Fruit fly (Drosophila melanogaster) whole organism, embryonic: Measurements from ENCODE around the gene Crg-1.
A peak's percentile ranks its signal among the peaks of the same experiment; 100 is the strongest.

Experiments
- Abd-B ChIP-seq: fragments of 200-800 bp; sonication (Bioruptor generic); optimal IDR thresholded peaks from 2 replicates; lab custom pipeline; 2018; ENCODE audit warnings: missing biosample characterization, mild to moderate bottlenecking, missing genetic modification characterization, moderate library complexity
- Antp ChIP-seq: fragments of 200-800 bp; sonication (Bioruptor generic); optimal IDR thresholded peaks from 3 replicates; lab custom pipeline; 2016; ENCODE audit warnings: missing biosample characterization, missing genetic modification characterization
- Asciz ChIP-seq: fragments of 200-800 bp; sonication (Bioruptor generic); optimal IDR thresholded peaks from 2 replicates; lab custom pipeline; 2017; ENCODE audit warnings: missing biosample characterization, mild to moderate bottlenecking, missing genetic modification characterization, missing genetic modification reagents
- Bgb ChIP-seq: fragments of 200-800 bp; sonication (Bioruptor generic); IDR thresholded peaks from 2 replicates; pipeline ENCODE4 v1.3.6; 2022; ENCODE audit warnings: missing biosample characterization, missing genetic modification characterization; ENCODE audit not compliant: partially characterized antibody
- BtbVII ChIP-seq: fragments of 200-800 bp; sonication (Bioruptor generic); optimal IDR thresholded peaks from 3 replicates; lab custom pipeline; 2017; ENCODE audit warnings: missing biosample characterization, mild to moderate bottlenecking, missing genetic modification characterization
- CG10979 ChIP-seq: fragments of 200-800 bp; sonication (Bioruptor generic); optimal IDR thresholded peaks from 2 replicates; lab custom pipeline; 2018; ENCODE audit warnings: missing biosample characterization, mild to moderate bottlenecking, missing genetic modification characterization, moderate library complexity
- CG11093 ChIP-seq: fragments of 200-800 bp; sonication (Bioruptor generic); IDR thresholded peaks from 3 replicates; pipeline ENCODE4 v1.3.6; 2022; ENCODE audit warnings: missing biosample characterization, missing genetic modification characterization
- CG11504 ChIP-seq: fragments of 200-800 bp; sonication (Bioruptor generic); optimal IDR thresholded peaks from 3 replicates; lab custom pipeline; 2019; ENCODE audit warnings: missing biosample characterization, mild to moderate bottlenecking, missing genetic modification characterization, moderate library complexity
- CG12391 ChIP-seq: fragments of 200-800 bp; sonication (Bioruptor generic); optimal IDR thresholded peaks from 3 replicates; lab custom pipeline; 2018; ENCODE audit warnings: missing biosample characterization, mild to moderate bottlenecking, missing genetic modification characterization, moderate library complexity
- CG12659 ChIP-seq: fragments of 200-800 bp; sonication (Bioruptor generic); optimal IDR thresholded peaks from 3 replicates; lab custom pipeline; 2017; ENCODE audit warnings: mild to moderate bottlenecking, missing biosample characterization, missing genetic modification reagents, missing genetic modification characterization
- CG15011 ChIP-seq: fragments of 200-800 bp; sonication (Bioruptor generic); optimal IDR thresholded peaks from 3 replicates; lab custom pipeline; 2018; ENCODE audit warnings: missing biosample characterization, mild to moderate bottlenecking, missing genetic modification characterization
- CG15073 ChIP-seq: fragments of 200-800 bp; sonication (Bioruptor generic); optimal IDR thresholded peaks from 2 replicates; lab custom pipeline; 2016; ENCODE audit warnings: missing biosample characterization, missing genetic modification characterization
- CG15269 ChIP-seq: fragments of 200-800 bp; sonication (Bioruptor generic); optimal IDR thresholded peaks from 2 replicates; lab custom pipeline; 2018; ENCODE audit warnings: missing biosample characterization, mild to moderate bottlenecking, missing genetic modification characterization, moderate library complexity
- CG18619 ChIP-seq: fragments of 200-800 bp; sonication (Bioruptor generic); optimal IDR thresholded peaks from 3 replicates; lab custom pipeline; 2017; ENCODE audit warnings: missing biosample characterization, mild to moderate bottlenecking, missing genetic modification characterization
- CG2116 ChIP-seq: fragments of 200-800 bp; sonication (Bioruptor generic); optimal IDR thresholded peaks from 3 replicates; lab custom pipeline; 2018; ENCODE audit warnings: missing biosample characterization, mild to moderate bottlenecking, missing genetic modification characterization
- CG34224 ChIP-seq: fragments of 200-800 bp; sonication (Bioruptor generic); IDR thresholded peaks from 3 replicates; pipeline ENCODE4 v1.3.6; 2022; ENCODE audit warnings: missing biosample characterization, missing genetic modification characterization; ENCODE audit not compliant: partially characterized antibody
- CG6175 ChIP-seq: fragments of 200-800 bp; sonication (Bioruptor generic); IDR thresholded peaks from 3 replicates; pipeline ENCODE4 v1.3.6; 2022; ENCODE audit warnings: missing biosample characterization, missing genetic modification characterization
- Dll ChIP-seq: fragments of 200-800 bp; sonication (Bioruptor generic); IDR thresholded peaks from 4 replicates; pipeline ENCODE4 v1.3.6; 2022; ENCODE audit warnings: missing biosample characterization, missing genetic modification characterization; ENCODE audit not compliant: partially characterized antibody
- ERR ChIP-seq: fragments of 200-800 bp; sonication (Bioruptor generic); optimal IDR thresholded peaks from 2 replicates; lab custom pipeline; 2016; ENCODE audit warnings: missing biosample characterization, missing genetic modification characterization
- Eip74EF ChIP-seq, 2 experiments: fragments of 200-800 bp in 1 of 2; fragments of >200 bp in 1 of 2; sonication (Bioruptor generic) in 1 of 2; optimal IDR thresholded peaks; 2 replicates each; lab custom pipeline; 2017 to 2019; ENCODE audit warnings: missing biosample characterization in 2 of 2, missing genetic modification characterization in 2 of 2, mild to moderate bottlenecking in 1 of 2, moderate library complexity in 1 of 2
- Mad ChIP-seq: fragments of 200-800 bp; sonication (Bioruptor generic); optimal IDR thresholded peaks from 2 replicates; lab custom pipeline; 2016; ENCODE audit warnings: missing biosample characterization, missing genetic modification characterization
- Meics ChIP-seq: fragments of 200-800 bp; sonication (Bioruptor generic); optimal IDR thresholded peaks from 2 replicates; lab custom pipeline; 2017; ENCODE audit warnings: missing biosample characterization, mild to moderate bottlenecking, missing genetic modification characterization
- Myb ChIP-seq: fragments of 200-800 bp; sonication (Bioruptor generic); optimal IDR thresholded peaks from 2 replicates; lab custom pipeline; 2016; ENCODE audit warnings: missing biosample characterization, missing genetic modification characterization
- Nf-YA ChIP-seq: fragments of 200-800 bp; sonication (Bioruptor generic); IDR thresholded peaks from 2 replicates; pipeline ENCODE4 v1.3.6; 2022; ENCODE audit warnings: missing biosample characterization, missing genetic modification characterization
- PHDP ChIP-seq: fragments of 200-800 bp; sonication (Bioruptor generic); optimal IDR thresholded peaks from 3 replicates; lab custom pipeline; 2018; ENCODE audit warnings: missing biosample characterization, mild to moderate bottlenecking, missing genetic modification characterization, moderate library complexity
- Sin3A ChIP-seq: fragments of >200 bp; optimal IDR thresholded peaks from 2 replicates; lab custom pipeline; 2018
- Spps ChIP-seq: fragments of 200-800 bp; sonication (Bioruptor generic); optimal IDR thresholded peaks from 2 replicates; lab custom pipeline; 2018; ENCODE audit warnings: missing biosample characterization, mild to moderate bottlenecking, missing genetic modification characterization
- Trl ChIP-seq, 3 experiments: fragments of >200 bp in 2 of 3; fragments of 200-800 bp in 1 of 3; sonication (Bioruptor generic) in 1 of 3; optimal IDR thresholded peaks; 2 replicates in 1 of 3; 3 replicates in 2 of 3; lab custom pipeline; 2016 to 2017; ENCODE audit warnings: missing biosample characterization in 1 of 3, missing genetic modification characterization in 1 of 3
- ase ChIP-seq: fragments of 200-800 bp; sonication (Bioruptor generic); IDR thresholded peaks from 3 replicates; pipeline ENCODE4 v1.3.6; 2022; ENCODE audit warnings: missing biosample characterization, missing genetic modification characterization
- caup ChIP-seq: fragments of 200-800 bp; sonication (Bioruptor generic); optimal IDR thresholded peaks from 3 replicates; lab custom pipeline; 2017; ENCODE audit warnings: missing biosample characterization, mild to moderate bottlenecking, missing genetic modification characterization, moderate library complexity; ENCODE audit not compliant: severe bottlenecking
- croc ChIP-seq: fragments of 200-800 bp; sonication (Bioruptor generic); conservative IDR thresholded peaks from 3 replicates; pipeline ENCODE4 v1.3.6; 2022; ENCODE audit warnings: missing biosample characterization, missing genetic modification characterization
- esg ChIP-seq: fragments of 200-800 bp; sonication (Bioruptor generic); conservative IDR thresholded peaks from 2 replicates; pipeline ENCODE4 v1.3.6; 2022; ENCODE audit warnings: missing biosample characterization, missing genetic modification characterization
- gce ChIP-seq: fragments of 200-800 bp; sonication (Bioruptor generic); IDR thresholded peaks from 3 replicates; pipeline ENCODE4 v1.3.6; 2022; ENCODE audit warnings: missing biosample characterization, missing genetic modification characterization
- gsb ChIP-seq: fragments of 200-800 bp; sonication (Bioruptor generic); IDR thresholded peaks from 2 replicates; pipeline ENCODE4 v1.3.6; 2022; ENCODE audit warnings: missing biosample characterization, missing genetic modification characterization
- kay ChIP-seq: fragments of 200-800 bp; sonication (Bioruptor generic); optimal IDR thresholded peaks from 2 replicates; lab custom pipeline; 2016; ENCODE audit warnings: missing biosample characterization, missing genetic modification characterization
- knrl ChIP-seq: fragments of 200-800 bp; sonication (Bioruptor generic); IDR thresholded peaks from 3 replicates; pipeline ENCODE4 v1.3.6; 2022; ENCODE audit warnings: missing biosample characterization, missing genetic modification characterization; ENCODE audit not compliant: partially characterized antibody
- lbe ChIP-seq: fragments of 200-800 bp; sonication (Bioruptor generic); optimal IDR thresholded peaks from 2 replicates; lab custom pipeline; 2016; ENCODE audit warnings: missing biosample characterization, mild to moderate bottlenecking, missing genetic modification characterization
- phol ChIP-seq: fragments of 200-800 bp; sonication (Bioruptor generic); optimal IDR thresholded peaks from 3 replicates; lab custom pipeline; 2018; ENCODE audit warnings: missing biosample characterization, mild to moderate bottlenecking, missing genetic modification characterization, moderate library complexity
- rib ChIP-seq: fragments of 200-800 bp; sonication (Bioruptor generic); IDR thresholded peaks from 2 replicates; pipeline ENCODE4 v1.3.6; 2022; ENCODE audit warnings: missing biosample characterization, missing genetic modification characterization
- ro ChIP-seq: fragments of 200-800 bp; sonication (Bioruptor generic); IDR thresholded peaks from 2 replicates; pipeline ENCODE4 v1.3.6; 2022; ENCODE audit warnings: missing biosample characterization, missing genetic modification characterization
- slbo ChIP-seq: fragments of 200-800 bp; sonication (Bioruptor generic); IDR thresholded peaks from 2 replicates; pipeline ENCODE4 v1.3.6; 2022; ENCODE audit warnings: missing biosample characterization, missing genetic modification characterization
- sr ChIP-seq: fragments of 200-800 bp; sonication (Bioruptor generic); IDR thresholded peaks from 3 replicates; pipeline ENCODE4 v1.3.6; 2022; ENCODE audit warnings: missing biosample characterization, missing genetic modification characterization
- tna ChIP-seq: fragments of 200-800 bp; sonication (Bioruptor generic); IDR thresholded peaks from 2 replicates; pipeline ENCODE4 v1.3.6; 2022; ENCODE audit warnings: missing biosample characterization, missing genetic modification characterization; ENCODE audit not compliant: partially characterized antibody
- twi ChIP-seq: fragments of 200-800 bp; optimal IDR thresholded peaks from 2 replicates; lab custom pipeline; 2019; ENCODE audit warnings: missing biosample characterization, mild to moderate bottlenecking, missing genetic modification characterization, moderate library complexity
- unpg ChIP-seq: fragments of 200-800 bp; sonication (Bioruptor generic); optimal IDR thresholded peaks from 3 replicates; lab custom pipeline; 2018; ENCODE audit warnings: missing biosample characterization, mild to moderate bottlenecking, missing genetic modification characterization, moderate library complexity
- vnd ChIP-seq: fragments of 200-800 bp; sonication (Bioruptor generic); IDR thresholded peaks from 3 replicates; pipeline ENCODE4 v1.3.6; 2022; ENCODE audit warnings: missing biosample characterization, missing genetic modification characterization; ENCODE audit not compliant: partially characterized antibody
- vvl ChIP-seq: fragments of 200-800 bp; sonication (Bioruptor generic); IDR thresholded peaks from 2 replicates; pipeline ENCODE4 v1.3.6; 2022; ENCODE audit warnings: missing biosample characterization, missing genetic modification characterization
- yki ChIP-seq: fragments of >200 bp; optimal IDR thresholded peaks from 3 replicates; lab custom pipeline; 2018

Crg-1 gene

DNA sequence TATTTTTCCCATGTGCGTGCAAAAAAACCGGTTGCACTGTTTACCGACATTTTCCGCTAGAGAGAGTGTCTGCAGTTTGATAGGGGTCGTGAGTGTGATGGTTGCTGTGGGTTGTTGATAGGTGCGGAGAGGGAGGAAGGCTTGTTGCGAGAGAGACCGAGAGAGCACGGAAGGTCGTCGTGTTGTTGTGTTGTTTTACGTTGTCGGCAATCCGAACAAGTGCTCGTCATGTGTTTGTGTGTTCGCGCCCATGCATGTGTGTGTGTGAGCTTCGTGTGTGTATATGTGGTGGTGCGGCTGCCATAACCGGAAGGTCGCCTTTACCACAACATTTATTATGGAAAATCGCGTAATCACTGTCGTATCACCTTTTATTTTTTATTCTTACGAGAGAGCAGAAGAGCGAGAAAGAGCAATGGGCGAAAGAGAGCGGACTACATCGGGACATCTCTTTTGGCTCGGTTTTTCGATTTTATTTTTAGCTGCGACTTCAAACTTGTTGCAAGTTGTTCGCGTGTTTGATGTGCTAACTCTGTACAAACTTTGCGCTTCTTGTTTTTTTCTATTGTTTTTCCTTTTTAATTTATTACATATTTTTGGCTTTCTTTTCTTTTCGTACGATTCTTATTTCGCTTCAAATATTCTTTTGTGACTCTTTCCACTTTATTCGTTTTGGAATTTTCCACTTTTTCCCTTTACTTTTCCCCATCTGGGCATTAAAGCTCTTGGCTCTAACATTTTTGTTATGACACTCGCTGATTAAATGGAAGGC is 48.3 kb upstream of the Crg-1 start (continued):
- TF ChIP-seq Antp: no peak
- TF ChIP-seq esg (GFP tag; lab: Robert Waterston, UW): no peak
- TF ChIP-seq slbo (GFP tag; lab: Robert Waterston, UW): no peak
- no peak for TF ChIP-seq unpg (GFP tag; lab: Kevin White, UChicago)
- TF ChIP-seq phol (tag; lab: Kevin White, UChicago): no peak
- no peak for TF ChIP-seq BtbVII (GFP tag; lab: Kevin White, UChicago)
- TF ChIP-seq CG12391: no peak
- no peak for TF ChIP-seq CG15073 (GFP tag; lab: Kevin White, UChicago)
- TF ChIP-seq vnd (GFP tag; lab: Robert Waterston, UW): no peak
- TF ChIP-seq ro (GFP tag; lab: Robert Waterston, UW): no peak
- 0 out of 3 replicates have a peak, but pooled peaks have one; percentile 27 for TF ChIP-seq CG6175 (GFP tag; lab: Robert Waterston, UW)
- no peak for TF ChIP-seq Meics (GFP tag; lab: Kevin White, UChicago)
- peak; percentile 18 for TF ChIP-seq twi (tag; lab: Kevin White, UChicago)
- TF ChIP-seq Dll (GFP tag; lab: Robert Waterston, UW): 0 out of 4 replicates have a peak, but pooled peaks have one; percentile 23
- peak; percentile 83 for TF ChIP-seq ERR (GFP tag; lab: Kevin White, UChicago)
- no peak for TF ChIP-seq CG15011 (GFP tag; lab: Kevin White, UChicago)
- no peak for TF ChIP-seq CG11093
- no peak for TF ChIP-seq CG15269 (tag; lab: Kevin White, UChicago)
- peak; percentile 58 for TF ChIP-seq yki (lab: Kevin White, UChicago)
- TF ChIP-seq gce: no peak; the same call in 2 of the 3 replicates
- TF ChIP-seq CG18619 (GFP tag; lab: Kevin White, UChicago): no peak
- no peak for TF ChIP-seq CG12659 (GFP tag; lab: Kevin White, UChicago)
- no peak for TF ChIP-seq lbe
- TF ChIP-seq Eip74EF (GFP tag; optimal IDR thresholded peaks at IDR 0.05; lab: Kevin White, UChicago): no peak
- TF ChIP-seq CG10979 (tag; lab: Kevin White, UChicago): no peak
- no peak for TF ChIP-seq Sin3A
- TF ChIP-seq rib (GFP tag; lab: Robert Waterston, UW): peak; percentile 93
- TF ChIP-seq croc (GFP tag; lab: Robert Waterston, UW): no peak
- no peak for TF ChIP-seq PHDP (tag; lab: Kevin White, UChicago)
- no peak for TF ChIP-seq knrl
- TF ChIP-seq gsb (GFP tag; lab: Robert Waterston, UW): no peak
- 0 out of 2 replicates have a peak, but pooled peaks have one; percentile 3 for TF ChIP-seq vvl (GFP tag; lab: Robert Waterston, UW)
- peak; percentile 50; the same call in 1 of the 2 replicates for TF ChIP-seq tna (GFP tag; lab: Robert Waterston, UW)
- no peak for TF ChIP-seq ase
- no peak for TF ChIP-seq Spps (tag; lab: Kevin White, UChicago)
- TF ChIP-seq Trl (optimal IDR thresholded peaks at IDR 0.05; lab: Kevin White, UChicago): peak; percentile 89 to 98
- peak; percentile 63 for TF ChIP-seq Trl (GFP tag; optimal IDR thresholded peaks at IDR 0.05; lab: Kevin White, UChicago)
- no peak for TF ChIP-seq Mad (GFP tag; lab: Kevin White, UChicago)
- no peak for TF ChIP-seq CG2116 (GFP tag; lab: Kevin White, UChicago)
- TF ChIP-seq sr (GFP tag; lab: Robert Waterston, UW): no peak
- peak; percentile 25; the same call in 1 of the 2 replicates for TF ChIP-seq Bgb (GFP tag; lab: Robert Waterston, UW)
- TF ChIP-seq Asciz (GFP tag; lab: Kevin White, UChicago): no peak
- peak; percentile 35; the same call in 1 of the 3 replicates for TF ChIP-seq CG34224 (GFP tag; lab: Robert Waterston, UW)
- TF ChIP-seq Myb (GFP tag; lab: Kevin White, UChicago): no peak
- no peak for TF ChIP-seq Abd-B (GFP tag; lab: Kevin White, UChicago)
- no peak for TF ChIP-seq CG11504 (tag; lab: Kevin White, UChicago)
- no peak for TF ChIP-seq caup (GFP tag; lab: Kevin White, UChicago)
- no peak for TF ChIP-seq kay (GFP tag; lab: Kevin White, UChicago)
- no peak for TF ChIP-seq Nf-YA
